Worm (Caenorhabditis elegans) whole organism, L4 larva: Measurements from ENCODE around the gene Y116F11A.6.

Source experiments
- F10B5.3 ChIP-seq: sonication (generic microtip); optimal IDR thresholded peaks from 2 replicates; lab custom pipeline; 2016; ENCODE audit warnings: mild to moderate bottlenecking, missing genetic modification characterization, missing compliant biosample characterization
- F49E8.2 ChIP-seq: sonication (generic microtip); optimal IDR thresholded peaks from 2 replicates; lab custom pipeline; 2016; ENCODE audit warnings: missing compliant biosample characterization, mild to moderate bottlenecking, missing genetic modification characterization, borderline replicate concordance
- R02D3.7 ChIP-seq: fragments of 150-350 bp; sonication (generic microtip); optimal IDR thresholded peaks from 3 replicates; lab custom pipeline; 2014; ENCODE audit warnings: missing biosample characterization, missing genetic modification characterization
- Y105C5A.15 ChIP-seq: fragments of 200-800 bp; sonication (Bioruptor generic); IDR thresholded peaks from 2 replicates; pipeline ENCODE4 v1.3.6; 2022; ENCODE audit warnings: missing genetic modification characterization, missing compliant biosample characterization
- Y48G9A.11 ChIP-seq: fragments of 200-800 bp; sonication (Bioruptor generic); IDR thresholded peaks from 2 replicates; pipeline ENCODE4 v1.3.6; 2022; ENCODE audit warnings: missing genetic modification reagents, missing genetic modification characterization, missing compliant biosample characterization
- Y5F2A.4 ChIP-seq: fragments of 200-800 bp; sonication (Bioruptor generic); optimal IDR thresholded peaks from 2 replicates; lab custom pipeline; 2018; ENCODE audit warnings: mild to moderate bottlenecking, missing genetic modification characterization, missing compliant biosample characterization
- Y75B8A.6 ChIP-seq: fragments of 200-800 bp; sonication (Bioruptor generic); IDR thresholded peaks from 2 replicates; pipeline ENCODE4 v1.3.6; 2022; ENCODE audit warnings: missing genetic modification reagents, missing genetic modification characterization, missing compliant biosample characterization
- ZK337.2 ChIP-seq: fragments of 200-800 bp; sonication (Bioruptor generic); IDR thresholded peaks from 2 replicates; pipeline ENCODE4 v1.3.6; 2022; ENCODE audit warnings: missing genetic modification reagents, missing genetic modification characterization, missing compliant biosample characterization
- ZK546.5 ChIP-seq, 2 experiments: sonication (generic microtip); optimal IDR thresholded peaks; 2 replicates each; lab custom pipeline; 2017; ENCODE audit warnings: missing biosample characterization in 2 of 2, missing genetic modification characterization in 2 of 2
- aha-1 ChIP-seq: fragments of 150-350 bp; peaks from one replicate; lab custom pipeline; 2014; ENCODE audit warnings: missing biosample characterization, missing genetic modification characterization
- aly-2 ChIP-seq: sonication (generic microtip); optimal IDR thresholded peaks from 2 replicates; lab custom pipeline; 2018; ENCODE audit warnings: missing biosample characterization, missing genetic modification characterization
- attf-4 ChIP-seq: sonication (generic microtip); optimal IDR thresholded peaks from 3 replicates; lab custom pipeline; 2017; ENCODE audit warnings: missing biosample characterization, missing genetic modification characterization
- ceh-32 ChIP-seq: sonication (generic microtip); optimal IDR thresholded peaks from 2 replicates; lab custom pipeline; 2016; ENCODE audit warnings: mild to moderate bottlenecking, missing genetic modification characterization, missing compliant biosample characterization; ENCODE audit not compliant: poor library complexity
- ceh-82 ChIP-seq: sonication (generic microtip); optimal IDR thresholded peaks from 2 replicates; lab custom pipeline; 2017; ENCODE audit warnings: missing biosample characterization, missing genetic modification characterization
- ces-1 ChIP-seq: fragments of 150-350 bp; sonication (generic microtip); optimal IDR thresholded peaks from 4 replicates; lab custom pipeline; 2014; ENCODE audit warnings: missing biosample characterization, missing genetic modification reagents, missing genetic modification characterization
- cey-2 ChIP-seq: sonication (generic microtip); optimal IDR thresholded peaks from 3 replicates; lab custom pipeline; 2017; ENCODE audit warnings: missing genetic modification characterization, mild to moderate bottlenecking, missing compliant biosample characterization, antibody characterized with exemption, borderline replicate concordance; ENCODE audit not compliant: insufficient read depth
- daf-12 ChIP-seq: fragments of 150-350 bp; optimal IDR thresholded peaks from 2 replicates; lab custom pipeline; 2014; ENCODE audit warnings: missing biosample characterization, missing genetic modification reagents, missing genetic modification characterization
- daf-16 ChIP-seq, 3 experiments: sonication (generic microtip); optimal IDR thresholded peaks; 2 replicates each; lab custom pipeline; 2016 to 2017; ENCODE audit warnings: missing genetic modification characterization in 3 of 3, missing genetic modification reagents in 3 of 3, mild to moderate bottlenecking in 2 of 3, missing compliant biosample characterization in 2 of 3, missing biosample characterization in 1 of 3, moderate library complexity in 1 of 3
- daf-19 ChIP-seq: fragments of 200-800 bp; sonication (Bioruptor generic); conservative IDR thresholded peaks from 2 replicates; pipeline ENCODE4 v1.3.6; 2022; ENCODE audit warnings: missing genetic modification characterization, missing compliant biosample characterization
- dmd-9 ChIP-seq: fragments of 200-800 bp; sonication (Bioruptor generic); IDR thresholded peaks from 2 replicates; pipeline ENCODE4 v1.3.6; 2022; ENCODE audit warnings: missing genetic modification reagents, missing genetic modification characterization, missing compliant biosample characterization
- fkh-10 ChIP-seq: fragments of 150-350 bp; optimal IDR thresholded peaks from 2 replicates; lab custom pipeline; 2014; ENCODE audit warnings: missing biosample characterization, missing genetic modification reagents, missing genetic modification characterization
- fos-1 ChIP-seq: fragments of 150-350 bp; optimal IDR thresholded peaks from 2 replicates; lab custom pipeline; 2014; ENCODE audit warnings: missing biosample characterization, missing genetic modification characterization
- lim-7 ChIP-seq: fragments of 200-800 bp; sonication (Bioruptor generic); IDR thresholded peaks from 2 replicates; pipeline ENCODE4 v1.3.6; 2022; ENCODE audit warnings: missing genetic modification characterization, missing compliant biosample characterization
- lsy-2 ChIP-seq, 2 experiments: fragments of 150-350 bp in 1 of 2; sonication (generic microtip) in 1 of 2; optimal IDR thresholded peaks; 2 replicates each; lab custom pipeline; 2014 to 2017; ENCODE audit warnings: missing biosample characterization in 2 of 2, missing genetic modification characterization in 2 of 2
- madf-9 ChIP-seq: fragments of 200-800 bp; sonication (Bioruptor generic); conservative IDR thresholded peaks from 2 replicates; pipeline ENCODE4 v1.3.6; 2022; ENCODE audit warnings: missing genetic modification reagents, missing genetic modification characterization, missing compliant biosample characterization
- mdl-1 ChIP-seq, 2 experiments: fragments of 150-350 bp in 1 of 2; sonication (generic microtip) in 1 of 2; optimal IDR thresholded peaks; 2 replicates each; lab custom pipeline; 2014 to 2017; ENCODE audit warnings: missing biosample characterization in 2 of 2, missing genetic modification characterization in 2 of 2
- mxl-3 ChIP-seq: fragments of 200-800 bp; sonication (Bioruptor generic); optimal IDR thresholded peaks from 2 replicates; lab custom pipeline; 2018; ENCODE audit warnings: mild to moderate bottlenecking, missing genetic modification characterization, missing compliant biosample characterization
- nhr-237 ChIP-seq: sonication (generic microtip); optimal IDR thresholded peaks from 2 replicates; lab custom pipeline; 2017; ENCODE audit warnings: missing biosample characterization, missing genetic modification characterization
- nhr-25 ChIP-seq: sonication (generic microtip); optimal IDR thresholded peaks from 2 replicates; lab custom pipeline; 2017; ENCODE audit warnings: missing genetic modification characterization, mild to moderate bottlenecking, missing compliant biosample characterization, antibody characterized with exemption, moderate library complexity, borderline replicate concordance; ENCODE audit not compliant: insufficient read depth
- nhr-28 ChIP-seq: fragments of 150-350 bp; optimal IDR thresholded peaks from 2 replicates; lab custom pipeline; 2014; ENCODE audit warnings: missing biosample characterization, missing genetic modification characterization
- nhr-41 ChIP-seq: fragments of 200-800 bp; sonication (Bioruptor generic); IDR thresholded peaks from 2 replicates; pipeline ENCODE4 v1.3.6; 2022; ENCODE audit warnings: missing genetic modification reagents, missing genetic modification characterization, missing compliant biosample characterization
- nhr-48 ChIP-seq: sonication (generic microtip); optimal IDR thresholded peaks from 2 replicates; lab custom pipeline; 2016; ENCODE audit warnings: mild to moderate bottlenecking, missing genetic modification characterization, missing compliant biosample characterization
- nhr-6 ChIP-seq: fragments of 150-350 bp; optimal IDR thresholded peaks from 2 replicates; lab custom pipeline; 2014; ENCODE audit warnings: missing biosample characterization, missing genetic modification characterization
- nhr-76 ChIP-seq: fragments of 150-350 bp; optimal IDR thresholded peaks from 2 replicates; lab custom pipeline; 2014; ENCODE audit warnings: missing biosample characterization, missing genetic modification characterization
- nhr-77 ChIP-seq: fragments of 150-350 bp; optimal IDR thresholded peaks from 2 replicates; lab custom pipeline; 2014; ENCODE audit warnings: missing biosample characterization, missing genetic modification characterization
- php-3 ChIP-seq: fragments of 200-800 bp; sonication (Bioruptor generic); IDR thresholded peaks from 2 replicates; pipeline ENCODE4 v1.3.6; 2022; ENCODE audit warnings: missing genetic modification reagents, missing genetic modification characterization, missing compliant biosample characterization
- pqm-1 ChIP-seq: sonication (generic microtip); optimal IDR thresholded peaks from 2 replicates; lab custom pipeline; 2017; ENCODE audit warnings: missing biosample characterization, missing genetic modification characterization
- saeg-2 ChIP-seq: fragments of 200-800 bp; sonication (Bioruptor generic); IDR thresholded peaks from 2 replicates; pipeline ENCODE4 v1.3.6; 2022; ENCODE audit warnings: missing genetic modification reagents, missing genetic modification characterization, missing compliant biosample characterization
- set-16 ChIP-seq: fragments of 200-800 bp; sonication (Bioruptor generic); IDR thresholded peaks from 2 replicates; pipeline ENCODE4 v1.3.6; 2022; ENCODE audit warnings: missing genetic modification reagents, missing genetic modification characterization, missing compliant biosample characterization
- snpc-1.2 ChIP-seq: fragments of 200-800 bp; sonication (Bioruptor generic); IDR thresholded peaks from 2 replicates; pipeline ENCODE4 v1.3.6; 2022; ENCODE audit warnings: missing genetic modification reagents, missing genetic modification characterization, missing compliant biosample characterization
- spr-1 ChIP-seq: sonication (generic microtip); optimal IDR thresholded peaks from 2 replicates; lab custom pipeline; 2016; ENCODE audit warnings: mild to moderate bottlenecking, missing genetic modification characterization, missing compliant biosample characterization
- tag-97 ChIP-seq: fragments of 200-800 bp; sonication (Bioruptor generic); IDR thresholded peaks from 2 replicates; pipeline ENCODE4 v1.3.6; 2022; ENCODE audit warnings: missing genetic modification characterization, missing compliant biosample characterization
- unc-130 ChIP-seq: sonication (generic microtip); optimal IDR thresholded peaks from 2 replicates; lab custom pipeline; 2016; ENCODE audit warnings: missing genetic modification reagents, missing genetic modification characterization, missing compliant biosample characterization
- unc-39 ChIP-seq: sonication (generic microtip); optimal IDR thresholded peaks from 2 replicates; lab custom pipeline; 2017; ENCODE audit warnings: missing biosample characterization, missing genetic modification characterization
- unc-62 ChIP-seq, 3 experiments: fragments of 150-350 bp in 1 of 3; sonication (generic microtip); optimal IDR thresholded peaks in 2 of 3; peaks in 1 of 3; 1 replicate in 1 of 3; 2 replicates in 2 of 3; lab custom pipeline; 2014 to 2017; ENCODE audit warnings: missing biosample characterization in 3 of 3, missing genetic modification characterization in 3 of 3, missing genetic modification reagents in 3 of 3, missing genotype in 1 of 3
- ztf-11 ChIP-seq: fragments of 150-350 bp; optimal IDR thresholded peaks from 2 replicates; lab custom pipeline; 2014; ENCODE audit warnings: missing biosample characterization, missing genetic modification characterization

Y116F11A.6 gene

ce11 chrV:19752879-19753278, 33.5 kb downstream of the Y116F11A.6 start:
- TF ChIP-seq set-16 (GFP tag; lab: Robert Waterston, UW), result peak; percentile 76
- TF ChIP-seq daf-12, result no peak
- no peak for TF ChIP-seq cey-2 (tag; lab: Kevin White, UChicago)
- TF ChIP-seq nhr-48 (tag; lab: Kevin White, UChicago), result no peak
- no peak for TF ChIP-seq spr-1 (tag; lab: Kevin White, UChicago)
- TF ChIP-seq lsy-2 (tag; optimal IDR thresholded peaks at IDR 0.05; lab: Kevin White, UChicago), result no peak
- no peak for TF ChIP-seq daf-16 (GFP tag; optimal IDR thresholded peaks at IDR 0.05; lab: Kevin White, UChicago)
- no peak for TF ChIP-seq daf-16 (tag; optimal IDR thresholded peaks at IDR 0.05; lab: Kevin White, UChicago)

- no peak for TF ChIP-seq nhr-48 (tag; lab: Kevin White, UChicago)
- TF ChIP-seq dmd-9 (GFP tag; lab: Robert Waterston, UW), result no peak
- no peak for TF ChIP-seq nhr-237 (tag; lab: Kevin White, UChicago)
- no peak for TF ChIP-seq nhr-6 (tag; lab: Kevin White, UChicago)
- no peak for TF ChIP-seq F10B5.3
- no peak for TF ChIP-seq nhr-41 (GFP tag; lab: Robert Waterston, UW)
- no peak for TF ChIP-seq nhr-77 (tag; lab: Kevin White, UChicago)
- no peak for TF ChIP-seq saeg-2
- no peak for TF ChIP-seq F49E8.2
- TF ChIP-seq fos-1 (tag; lab: Kevin White, UChicago), result no peak
- no peak for TF ChIP-seq aha-1
- TF ChIP-seq madf-9 (GFP tag; lab: Robert Waterston, UW), result no peak
- no peak for TF ChIP-seq daf-19 (GFP tag; lab: Robert Waterston, UW)
- TF ChIP-seq pqm-1 (tag; lab: Kevin White, UChicago), result peak; percentile 13
- no peak for TF ChIP-seq ZK546.5 (tag; optimal IDR thresholded peaks at IDR 0.05; lab: Kevin White, UChicago)
- TF ChIP-seq spr-1 (tag; lab: Kevin White, UChicago), result no peak
- no peak for TF ChIP-seq tag-97
- peak; percentile 59 for TF ChIP-seq nhr-28 (tag; lab: Kevin White, UChicago)
- TF ChIP-seq nhr-76, result no peak
- no peak for TF ChIP-seq attf-4 (tag; lab: Kevin White, UChicago)
- TF ChIP-seq nhr-25 (tag; lab: Kevin White, UChicago), result no peak
- TF ChIP-seq php-3 (GFP tag; lab: Robert Waterston, UW), result 0 out of 2 replicates have a peak, but pooled peaks have one; percentile 50
These were observed 35.0 kb downstream of the Y116F11A.6 start for ce11 chrV:19754331-19754730.

- TF ChIP-seq Y5F2A.4 (GFP tag; lab: Kevin White, UChicago) (no peak), php-3 (GFP tag; lab: Robert Waterston, UW) (peak; percentile 80), nhr-77 (tag; lab: Kevin White, UChicago) (peak; percentile 25), nhr-6 (tag; lab: Kevin White, UChicago) (no peak), Y48G9A.11 (no peak), snpc-1.2 (GFP tag; lab: Robert Waterston, UW) (no peak), unc-39 (tag; lab: Kevin White, UChicago) (no peak), fos-1 (tag; lab: Kevin White, UChicago) (no peak), ceh-82 (tag; lab: Kevin White, UChicago) (no peak), F49E8.2 (no peak), fkh-10 (GFP tag; lab: Kevin White, UChicago) (no peak), daf-19 (GFP tag; lab: Robert Waterston, UW) (no peak), ztf-11 (tag; lab: Kevin White, UChicago) (no peak), nhr-28 (tag; lab: Kevin White, UChicago) (peak; percentile 75), Y105C5A.15 (GFP tag; lab: Robert Waterston, UW) (no peak), Y75B8A.6 (no peak), mdl-1 (tag; optimal IDR thresholded peaks at IDR 0.05; lab: Kevin White, UChicago) (no peak), ZK546.5 (tag; optimal IDR thresholded peaks at IDR 0.05; lab: Kevin White, UChicago) (no peak), daf-16 (GFP tag; optimal IDR thresholded peaks at IDR 0.05; lab: Kevin White, UChicago) (no peak), daf-16 (tag; optimal IDR thresholded peaks at IDR 0.05; lab: Kevin White, UChicago) (peak; percentile 51), unc-62 (GFP tag; optimal IDR thresholded peaks at IDR 0.05 in 1 of 2; lab: Kevin White, UChicago) (no peak), unc-62 (tag; optimal IDR thresholded peaks at IDR 0.05; lab: Kevin White, UChicago) (no peak), spr-1 (tag; lab: Kevin White, UChicago) (no peak), ces-1 (GFP tag; lab: Kevin White, UChicago) (no peak), pqm-1 (tag; lab: Kevin White, UChicago) (peak; percentile 84), R02D3.7 (tag; lab: Kevin White, UChicago) (no peak), aly-2 (tag; lab: Kevin White, UChicago) (no peak), mxl-3 (GFP tag; lab: Kevin White, UChicago) (peak; percentile 89), ZK337.2 (GFP tag; lab: Robert Waterston, UW) (no peak), unc-130 (GFP tag; lab: Kevin White, UChicago) (no peak), ceh-32 (tag; lab: Kevin White, UChicago) (no peak), lim-7 (no peak)
These were observed 35.9 kb downstream of the Y116F11A.6 start, which contains the start of gene clec-50 for ce11 chrV:19755260-19755659. Gene clec-50 (minus strand): TSS chrV:19755368.
